Fruit fly (Drosophila melanogaster): Measurements from ENCODE around the gene cact.

dm6 chr2L:16352585-16353580, 26.9 kb upstream of the cact start, which contains the start of the genes Hyls1, chif and CG4455:
- TF ChIP-seq CG8478 (optimal IDR thresholded peaks at IDR 0.05) (no peak), CTCF (optimal IDR thresholded peaks at IDR 0.05) (peak in 1 of 2 experiments; percentile 11)

Data from S2 (cell line).